Worm (Caenorhabditis elegans): ENCODE measurements around the gene ZK742.3.

Gene ZK742.3

ce11 chrV:7803563-7803962, 6.1 kb downstream of the ZK742.3 start:
- TF ChIP-seq egl-27 (tag; optimal IDR thresholded peaks at IDR 0.05), result no peak
- TF ChIP-seq fkh-2 (tag; optimal IDR thresholded peaks at IDR 0.05), result no peak
- TF ChIP-seq nhr-23 (tag; optimal IDR thresholded peaks at IDR 0.05), result no peak
- TF ChIP-seq ceh-28 (tag; optimal IDR thresholded peaks at IDR 0.05), result no peak
- TF ChIP-seq lin-39 (tag; optimal IDR thresholded peaks at IDR 0.05), result no peak
- TF ChIP-seq nhr-76 (tag; optimal IDR thresholded peaks at IDR 0.05), result no peak
- TF ChIP-seq jun-1 (tag; optimal IDR thresholded peaks at IDR 0.05), result no peak
- no peak for TF ChIP-seq ZK546.5 (tag; optimal IDR thresholded peaks at IDR 0.05)
- no peak for TF ChIP-seq tbx-2 (tag; optimal IDR thresholded peaks at IDR 0.05)
- TF ChIP-seq unc-62 (GFP tag; optimal IDR thresholded peaks at IDR 0.05), result no peak
- no peak for TF ChIP-seq mdl-1 (tag; optimal IDR thresholded peaks at IDR 0.05)
- no peak for TF ChIP-seq ztf-11 (tag; optimal IDR thresholded peaks at IDR 0.05)

- no peak for TF ChIP-seq snpc-4 (tag; optimal IDR thresholded peaks at IDR 0.05)
- TF ChIP-seq fkh-10 (GFP tag; optimal IDR thresholded peaks at IDR 0.05), result peak; percentile 15
- TF ChIP-seq unc-62 (GFP tag; optimal IDR thresholded peaks at IDR 0.05), result no peak
- no peak for TF ChIP-seq lsy-12 (tag; optimal IDR thresholded peaks at IDR 0.05)
- TF ChIP-seq egl-5 (tag; optimal IDR thresholded peaks at IDR 0.05), result no peak
These were observed 11.6 kb downstream of the ZK742.3 start, which contains the start of gene ZK742.7 for ce11 chrV:7798079-7798478. Gene ZK742.7, plus strand, starts transcription at chrV:7798379.

- TF ChIP-seq fos-1 (tag; optimal IDR thresholded peaks at IDR 0.05), result no peak
- TF ChIP-seq nhr-67 (tag; optimal IDR thresholded peaks at IDR 0.05), result no peak
- TF ChIP-seq nhr-76 (tag; optimal IDR thresholded peaks at IDR 0.05), result no peak
- TF ChIP-seq nhr-43 (tag; optimal IDR thresholded peaks at IDR 0.05; ENCODE audit: poor library complexity, severe bottlenecking), result no peak
- no peak for TF ChIP-seq pha-4 (tag; optimal IDR thresholded peaks at IDR 0.05)
- no peak for TF ChIP-seq nhr-12 (tag; optimal IDR thresholded peaks at IDR 0.05)
- TF ChIP-seq ceh-28 (tag; optimal IDR thresholded peaks at IDR 0.05), result no peak
- no peak for TF ChIP-seq nhr-237 (tag; optimal IDR thresholded peaks at IDR 0.05)
- TF ChIP-seq egl-5 (tag; optimal IDR thresholded peaks at IDR 0.05), result no peak
- no peak for TF ChIP-seq skn-1 (tag; optimal IDR thresholded peaks at IDR 0.05)
- no peak for TF ChIP-seq fkh-10 (GFP tag; optimal IDR thresholded peaks at IDR 0.05)
- no peak for TF ChIP-seq elt-3 (tag; optimal IDR thresholded peaks at IDR 0.05)
- TF ChIP-seq lin-15B (tag; optimal IDR thresholded peaks at IDR 0.05), result no peak
- no peak for TF ChIP-seq ama-1 (optimal IDR thresholded peaks at IDR 0.05)
- no peak for TF ChIP-seq elt-2 (tag; optimal IDR thresholded peaks at IDR 0.05)
- no peak for TF ChIP-seq fkh-2 (tag; optimal IDR thresholded peaks at IDR 0.05)
- no peak for TF ChIP-seq elt-1 (tag; optimal IDR thresholded peaks at IDR 0.05)
- no peak for TF ChIP-seq zag-1 (tag; optimal IDR thresholded peaks at IDR 0.05)
These were observed 16.6 kb downstream of the ZK742.3 start, which contains the start of gene flp-21 for ce11 chrV:7793067-7793466. Gene flp-21, plus strand, starts transcription at chrV:7793367.

- TF ChIP-seq pha-4 (tag; optimal IDR thresholded peaks at IDR 0.05) (no peak), elt-1 (tag; optimal IDR thresholded peaks at IDR 0.05) (no peak), aly-2 (tag; optimal IDR thresholded peaks at IDR 0.05) (no peak), tbx-2 (tag; optimal IDR thresholded peaks at IDR 0.05) (no peak), ZK546.5 (tag; optimal IDR thresholded peaks at IDR 0.05) (no peak), pqm-1 (tag; optimal IDR thresholded peaks at IDR 0.05) (peak; percentile 77), ama-1 (optimal IDR thresholded peaks at IDR 0.05) (no peak), lsy-12 (tag; optimal IDR thresholded peaks at IDR 0.05) (no peak), hmg-11 (tag; optimal IDR thresholded peaks at IDR 0.05) (no peak), zag-1 (tag; optimal IDR thresholded peaks at IDR 0.05) (no peak), sea-2 (GFP tag; optimal IDR thresholded peaks at IDR 0.05) (no peak), egl-27 (tag; optimal IDR thresholded peaks at IDR 0.05) (no peak), elt-2 (tag; optimal IDR thresholded peaks at IDR 0.05) (peak; percentile 94)
These were observed 23.1 kb downstream of the ZK742.3 start for ce11 chrV:7786639-7787038.

ce11 chrV:7785885-7786284, 23.8 kb downstream of the ZK742.3 start:
- no peak for TF ChIP-seq ZK546.5 (tag; optimal IDR thresholded peaks at IDR 0.05)
- TF ChIP-seq nhr-76 (tag; optimal IDR thresholded peaks at IDR 0.05), result no peak
- TF ChIP-seq zag-1 (tag; optimal IDR thresholded peaks at IDR 0.05), result no peak
- no peak for TF ChIP-seq egl-5 (tag; optimal IDR thresholded peaks at IDR 0.05)
- TF ChIP-seq nhr-237 (tag; optimal IDR thresholded peaks at IDR 0.05), result no peak
- no peak for TF ChIP-seq nhr-12 (tag; optimal IDR thresholded peaks at IDR 0.05)
- no peak for TF ChIP-seq jun-1 (tag; optimal IDR thresholded peaks at IDR 0.05)
- no peak for TF ChIP-seq pha-4 (tag; optimal IDR thresholded peaks at IDR 0.05)
- TF ChIP-seq ceh-9 (tag; optimal IDR thresholded peaks at IDR 0.05), result no peak
- no peak for TF ChIP-seq elt-1 (tag; optimal IDR thresholded peaks at IDR 0.05)
- TF ChIP-seq unc-39 (tag; optimal IDR thresholded peaks at IDR 0.05), result no peak
- TF ChIP-seq nhr-11 (tag; optimal IDR thresholded peaks at IDR 0.05), result no peak
- TF ChIP-seq ama-1 (optimal IDR thresholded peaks at IDR 0.05), result no peak
- TF ChIP-seq ceh-82 (tag; optimal IDR thresholded peaks at IDR 0.05), result no peak
- TF ChIP-seq eor-1 (tag; optimal IDR thresholded peaks at IDR 0.05), result no peak
- TF ChIP-seq lin-39 (tag; optimal IDR thresholded peaks at IDR 0.05), result no peak
- TF ChIP-seq aly-2 (tag; optimal IDR thresholded peaks at IDR 0.05), result no peak
- no peak for TF ChIP-seq egl-27 (tag; optimal IDR thresholded peaks at IDR 0.05)
- TF ChIP-seq nhr-77 (tag; optimal IDR thresholded peaks at IDR 0.05), result no peak
- no peak for TF ChIP-seq elt-3 (tag; optimal IDR thresholded peaks at IDR 0.05)

All from whole organism, L3 larva.